Worm (Caenorhabditis elegans) whole organism, young adult: ENCODE results near the gene math-3.
"Not testable (repeated sequence)": the region's sequence is repeated elsewhere in the genome, so short reads cannot be mapped to it uniquely, and the experiment has no call there.

ENCODE experiments used
- C06A6.2 ChIP-seq: fragments of 200-800 bp; sonication (Bioruptor generic); conservative IDR thresholded peaks from 2 replicates; pipeline ENCODE4 v1.3.6; 2022; ENCODE audit warnings: missing genetic modification characterization, missing compliant biosample characterization
- F23B12.7 ChIP-seq: sonication (generic microtip); optimal IDR thresholded peaks from 2 replicates; lab custom pipeline; 2017; ENCODE audit warnings: missing genetic modification characterization, mild to moderate bottlenecking, missing compliant biosample characterization, antibody characterized with exemption, moderate library complexity; ENCODE audit not compliant: insufficient read depth
- F33H1.4 ChIP-seq: fragments of 200-800 bp; sonication (Bioruptor generic); IDR thresholded peaks from 2 replicates; pipeline ENCODE4 v1.3.6; 2022; ENCODE audit warnings: missing genetic modification reagents, missing genetic modification characterization, missing compliant biosample characterization
- F39B2.1 ChIP-seq: fragments of 200-800 bp; sonication (Bioruptor generic); IDR thresholded peaks from 2 replicates; pipeline ENCODE4 v1.3.6; 2022; ENCODE audit warnings: missing genetic modification reagents, missing genetic modification characterization, missing compliant biosample characterization
- F57C9.4 ChIP-seq: sonication (generic microtip); optimal IDR thresholded peaks from 2 replicates; lab custom pipeline; 2017; ENCODE audit warnings: mild to moderate bottlenecking, missing genetic modification characterization, missing compliant biosample characterization
- K12H6.12 ChIP-seq: fragments of 200-800 bp; sonication (Bioruptor generic); optimal IDR thresholded peaks from 2 replicates; lab custom pipeline; 2018; ENCODE audit warnings: mild to moderate bottlenecking, missing genetic modification characterization, missing compliant biosample characterization
- T07F8.4 ChIP-seq: sonication (generic microtip); optimal IDR thresholded peaks from 2 replicates; lab custom pipeline; 2016; ENCODE audit warnings: mild to moderate bottlenecking, missing genetic modification characterization, moderate library complexity, missing compliant biosample characterization
- attf-3 ChIP-seq: fragments of 200-800 bp; sonication (Bioruptor generic); conservative IDR thresholded peaks from 2 replicates; pipeline ENCODE4 v1.3.6; 2022; ENCODE audit warnings: missing genetic modification reagents, missing genetic modification characterization, missing compliant biosample characterization
- attf-5 ChIP-seq: fragments of 200-800 bp; sonication (Bioruptor generic); optimal IDR thresholded peaks from 2 replicates; lab custom pipeline; 2018; ENCODE audit warnings: mild to moderate bottlenecking, missing genetic modification characterization, missing compliant biosample characterization
- bed-1 ChIP-seq: fragments of 200-800 bp; sonication (Bioruptor generic); IDR thresholded peaks from 2 replicates; pipeline ENCODE4 v1.3.6; 2022; ENCODE audit warnings: missing genetic modification reagents, missing genetic modification characterization, missing compliant biosample characterization
- ceh-40 ChIP-seq: fragments of 200-800 bp; sonication (Bioruptor generic); IDR thresholded peaks from 2 replicates; pipeline ENCODE4 v1.3.6; 2022; ENCODE audit warnings: missing genetic modification characterization, missing compliant biosample characterization
- ceh-58 ChIP-seq: fragments of 200-800 bp; sonication (Bioruptor generic); IDR thresholded peaks from 2 replicates; pipeline ENCODE4 v1.3.6; 2022; ENCODE audit warnings: missing genetic modification characterization, missing compliant biosample characterization
- ceh-91 ChIP-seq: fragments of 200-800 bp; sonication (Bioruptor generic); IDR thresholded peaks from 2 replicates; pipeline ENCODE4 v1.3.6; 2022; ENCODE audit warnings: missing genetic modification reagents, missing genetic modification characterization, missing compliant biosample characterization
- die-1 ChIP-seq: sonication (generic microtip); optimal IDR thresholded peaks from 2 replicates; lab custom pipeline; 2016; ENCODE audit warnings: missing genotype, mild to moderate bottlenecking, missing genetic modification characterization, missing compliant biosample characterization
- dox-1 ChIP-seq: fragments of 200-800 bp; sonication (Bioruptor generic); IDR thresholded peaks from 2 replicates; pipeline ENCODE4 v1.3.6; 2022; ENCODE audit warnings: missing genetic modification reagents, missing genetic modification characterization, missing compliant biosample characterization
- dpff-1 ChIP-seq: sonication (generic microtip); optimal IDR thresholded peaks from 2 replicates; lab custom pipeline; 2017; ENCODE audit warnings: mild to moderate bottlenecking, missing genetic modification characterization, missing compliant biosample characterization
- gei-17 ChIP-seq: fragments of 200-800 bp; sonication (Bioruptor generic); optimal IDR thresholded peaks from 2 replicates; lab custom pipeline; 2018; ENCODE audit warnings: mild to moderate bottlenecking, missing genetic modification characterization, missing compliant biosample characterization
- hlh-12 ChIP-seq: sonication (generic microtip); optimal IDR thresholded peaks from 2 replicates; lab custom pipeline; 2016; ENCODE audit warnings: missing genetic modification characterization, missing compliant biosample characterization
- hlh-26 ChIP-seq: fragments of 200-800 bp; sonication (Bioruptor generic); conservative IDR thresholded peaks from 2 replicates; pipeline ENCODE4 v1.3.6; 2022; ENCODE audit warnings: missing genetic modification reagents, missing genetic modification characterization, missing compliant biosample characterization
- hmg-1.2 ChIP-seq: fragments of 200-800 bp; sonication (Bioruptor generic); IDR thresholded peaks from 2 replicates; pipeline ENCODE4 v1.3.6; 2022; ENCODE audit warnings: missing genetic modification reagents, missing genetic modification characterization, missing compliant biosample characterization
- let-526 ChIP-seq: fragments of 200-800 bp; sonication (Bioruptor generic); IDR thresholded peaks from 2 replicates; pipeline ENCODE4 v1.3.6; 2022; ENCODE audit warnings: missing genetic modification reagents, missing genetic modification characterization, missing compliant biosample characterization
- lin-26 ChIP-seq: fragments of 200-800 bp; sonication (Bioruptor generic); IDR thresholded peaks from 2 replicates; pipeline ENCODE4 v1.3.6; 2022; ENCODE audit warnings: missing genetic modification reagents, missing genetic modification characterization, missing compliant biosample characterization
- madf-8 ChIP-seq: fragments of 200-800 bp; sonication (Bioruptor generic); conservative IDR thresholded peaks from 2 replicates; pipeline ENCODE4 v1.3.6; 2022; ENCODE audit warnings: missing genetic modification reagents, missing genetic modification characterization, missing compliant biosample characterization
- mxl-1 ChIP-seq: sonication (generic microtip); optimal IDR thresholded peaks from 2 replicates; lab custom pipeline; 2016; ENCODE audit warnings: missing genetic modification characterization, missing compliant biosample characterization
- nhr-80 ChIP-seq: sonication (generic microtip); optimal IDR thresholded peaks from 2 replicates; lab custom pipeline; 2016; ENCODE audit warnings: missing genetic modification characterization, missing compliant biosample characterization
- pha-4 ChIP-seq: fragments of 150-350 bp; sonication (generic microtip); optimal IDR thresholded peaks from 2 replicates; lab custom pipeline; 2014; ENCODE audit warnings: missing biosample characterization, missing genetic modification reagents, missing genetic modification characterization
- repo-1 ChIP-seq: sonication (generic microtip); optimal IDR thresholded peaks from 2 replicates; lab custom pipeline; 2017; ENCODE audit warnings: mild to moderate bottlenecking, missing genetic modification characterization, missing compliant biosample characterization
- sea-2 ChIP-seq: fragments of 200-800 bp; sonication (Bioruptor generic); IDR thresholded peaks from 2 replicates; pipeline ENCODE4 v1.3.6; 2022; ENCODE audit warnings: missing genetic modification characterization, missing compliant biosample characterization
- snpc-1.3 ChIP-seq: sonication (generic microtip); optimal IDR thresholded peaks from 2 replicates; lab custom pipeline; 2017; ENCODE audit warnings: missing genetic modification characterization, mild to moderate bottlenecking, missing compliant biosample characterization, antibody characterized with exemption, moderate library complexity, missing genotype, missing genetic modification reagents; ENCODE audit not compliant: insufficient read depth
- somi-1 ChIP-seq: fragments of 200-800 bp; sonication (Bioruptor generic); optimal IDR thresholded peaks from 2 replicates; lab custom pipeline; 2018; ENCODE audit warnings: mild to moderate bottlenecking, missing genetic modification characterization, missing compliant biosample characterization
- ztf-25 ChIP-seq: fragments of 200-800 bp; sonication (Bioruptor generic); IDR thresholded peaks from 2 replicates; pipeline ENCODE4 v1.3.6; 2022; ENCODE audit warnings: missing genetic modification reagents, missing genetic modification characterization, missing compliant biosample characterization
- ztf-3 ChIP-seq: fragments of 200-800 bp; sonication (Bioruptor generic); optimal IDR thresholded peaks from 2 replicates; lab custom pipeline; 2018; ENCODE audit warnings: mild to moderate bottlenecking, missing genetic modification characterization, missing compliant biosample characterization

The math-3 gene

ce11 chrII:1763072-1763471 lies 8.8 kb upstream of the math-3 start, which contains the start of gene math-28 (continued):
- no peak for TF ChIP-seq sea-2 (GFP tag; lab: Robert Waterston, UW)

DNA sequence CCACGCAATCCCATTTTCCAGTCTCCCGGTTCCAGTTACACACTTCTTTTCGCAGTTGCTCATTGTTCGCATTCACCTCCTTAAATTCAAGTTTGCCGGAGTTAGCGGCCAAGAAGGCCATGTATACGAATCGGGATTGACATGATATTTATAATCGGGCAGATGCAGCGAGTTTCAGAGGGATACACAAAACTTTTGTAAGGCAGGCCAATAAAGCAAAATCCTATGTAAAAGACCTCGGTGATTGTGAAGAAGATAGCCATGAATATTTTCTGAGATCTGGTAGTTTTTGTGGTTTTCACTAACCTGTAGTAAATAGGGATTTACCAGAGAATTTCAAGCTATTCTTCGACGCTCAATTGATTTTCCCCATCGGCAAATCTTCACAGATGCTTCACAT lies 5.2 kb upstream of the math-3 start:
- TF ChIP-seq F57C9.4 (tag; lab: Kevin White, UChicago) (no peak), T07F8.4 (tag; lab: Kevin White, UChicago) (no peak), ceh-40 (no peak), somi-1 (GFP tag; lab: Kevin White, UChicago) (no peak), dpff-1 (tag; lab: Kevin White, UChicago) (no peak), mxl-1 (tag; lab: Kevin White, UChicago) (no peak), ceh-58 (GFP tag; lab: Robert Waterston, UW) (no peak), snpc-1.3 (tag; lab: Kevin White, UChicago) (no peak), C06A6.2 (GFP tag; lab: Robert Waterston, UW) (no peak), K12H6.12 (tag; lab: Kevin White, UChicago) (no peak), hmg-1.2 (GFP tag; lab: Robert Waterston, UW) (no peak), attf-5 (no peak), hlh-12 (tag; lab: Kevin White, UChicago) (no peak), madf-8 (GFP tag; lab: Robert Waterston, UW) (no peak), bed-1 (GFP tag; lab: Robert Waterston, UW) (no peak), attf-3 (GFP tag; lab: Robert Waterston, UW) (no peak), hlh-26 (GFP tag; lab: Robert Waterston, UW) (no peak), ztf-25 (no peak), ceh-91 (GFP tag; lab: Robert Waterston, UW) (no peak)

DNA sequence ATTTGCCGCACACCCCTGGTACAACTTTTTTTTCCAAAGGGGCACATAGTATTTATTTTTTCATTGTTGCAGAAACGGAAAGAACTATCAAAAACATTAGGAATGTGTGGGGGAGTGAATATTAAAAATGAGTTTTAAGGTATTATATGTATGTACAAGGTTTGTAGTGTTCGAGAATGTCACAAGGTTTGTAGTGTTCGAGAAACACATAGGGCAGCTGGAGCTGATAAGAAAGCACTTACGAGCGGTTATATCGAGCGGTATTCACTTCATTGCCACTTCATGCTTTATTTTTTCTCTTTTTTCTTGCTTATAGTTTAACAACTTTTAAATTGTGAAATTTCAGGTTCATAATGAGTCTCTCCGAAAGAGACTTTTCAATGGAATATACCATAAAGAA lies 4.4 kb upstream of the math-3 start:
- TF ChIP-seq nhr-80 (tag; lab: Kevin White, UChicago) (peak; percentile 36), dox-1 (0 out of 2 replicates have a peak, but pooled peaks have one; percentile 14)

DNA sequence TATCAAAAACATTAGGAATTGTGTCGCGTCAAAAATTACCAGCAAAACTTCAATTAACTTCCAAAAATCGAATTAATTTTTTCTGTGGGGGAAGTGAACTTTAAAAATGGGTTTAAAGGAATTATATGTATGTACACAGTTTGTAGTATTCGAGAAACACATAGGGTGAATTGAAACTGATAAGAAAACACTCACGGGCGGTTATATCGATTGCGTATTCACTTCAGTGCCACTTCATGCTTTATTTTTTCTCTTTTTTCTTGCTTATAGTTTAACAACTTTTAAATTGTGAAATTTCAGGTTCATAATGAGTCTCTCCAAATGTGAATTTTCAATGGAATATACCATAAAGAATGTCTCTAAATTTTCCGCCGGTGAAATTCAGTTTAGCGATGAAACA lies 538 bp upstream of the math-3 start, which contains the start of gene math-26:
TSS of gene math-26 (plus strand) at position 301 of the 400 bp plus-strand sequence.
- not testable (repeated sequence) for TF ChIP-seq F39B2.1; gei-17 (GFP tag; lab: Kevin White, UChicago); lin-26 (GFP tag; lab: Robert Waterston, UW)

DNA sequence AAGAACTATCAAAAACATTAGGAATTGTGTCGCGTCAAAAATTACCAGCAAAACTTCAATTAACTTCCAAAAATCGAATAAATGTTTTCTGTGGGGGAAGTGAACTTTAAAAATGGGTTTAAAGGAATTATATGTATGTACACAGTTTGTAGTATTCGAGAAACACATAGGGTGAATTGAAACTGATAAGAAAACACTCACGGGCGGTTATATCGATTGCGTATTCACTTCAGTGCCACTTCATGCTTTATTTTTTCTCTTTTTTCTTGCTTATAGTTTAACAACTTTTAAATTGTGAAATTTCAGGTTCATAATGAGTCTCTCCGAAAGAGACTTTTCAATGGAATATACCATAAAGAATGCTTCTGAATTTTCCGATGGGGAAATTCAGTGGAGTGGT lies 3.3 kb downstream of the math-3 start, which contains the start of gene F36H5.14:
TSS of gene F36H5.14 (plus strand) at position 301 of the 400 bp plus-strand sequence.
- TF ChIP-seq ztf-25; F23B12.7; let-526 (GFP tag; lab: Robert Waterston, UW): not testable (repeated sequence)
- TF ChIP-seq, all 124 proteins: peak for 0; not testable (repeated sequence) for 124

DNA sequence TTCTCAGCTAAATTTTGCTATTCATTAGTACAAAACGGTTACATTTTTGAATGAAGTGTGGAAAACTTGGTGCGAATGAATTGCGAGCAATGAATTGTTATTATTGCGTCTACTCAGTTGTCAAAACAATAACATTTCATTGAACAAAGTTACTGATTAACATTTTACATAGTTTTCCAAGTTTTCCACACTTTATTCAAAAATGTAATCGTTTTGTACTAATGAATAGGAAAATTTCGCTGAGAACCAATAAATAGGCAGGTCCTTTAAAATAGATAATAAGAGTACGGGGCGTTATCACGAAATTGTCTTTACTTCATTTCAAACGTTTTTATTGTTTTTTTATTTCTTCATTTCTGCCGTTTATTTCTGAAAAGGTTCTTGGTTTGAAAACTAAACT lies 10.6 kb downstream of the math-3 start, which contains the start of gene math-4:
TSS of gene math-4 (minus strand) at position 101 of the 400 bp plus-strand sequence.
- TF ChIP-seq pha-4 (tag; lab: Kevin White, UChicago) (no peak), ztf-3 (GFP tag; lab: Kevin White, UChicago) (no peak), repo-1 (tag; lab: Kevin White, UChicago) (no peak), die-1 (no peak), F33H1.4 (no peak)
- TF ChIP-seq, all 124 proteins: peak for 0
